Fruit fly (Drosophila melanogaster) whole organism, embryonic: Measurements from ENCODE around the gene CG4942.

Experiments used
- Adf1 ChIP-seq: fragments of 200-800 bp; sonication (Bioruptor generic); IDR thresholded peaks from 2 replicates; pipeline ENCODE4 v1.3.6; 2022; ENCODE audit warnings: missing biosample characterization, missing genetic modification characterization
- Blimp-1 ChIP-seq: fragments of 200-800 bp; sonication (Bioruptor generic); optimal IDR thresholded peaks from 3 replicates; lab custom pipeline; 2018; ENCODE audit warnings: missing biosample characterization, missing genetic modification characterization, mild to moderate bottlenecking, moderate library complexity, missing genetic modification reagents
- CG10209 ChIP-seq: fragments of 200-800 bp; sonication (Bioruptor generic); optimal IDR thresholded peaks from 3 replicates; lab custom pipeline; 2017; ENCODE audit warnings: missing biosample characterization, mild to moderate bottlenecking, missing genetic modification characterization, missing genetic modification reagents
- CG11247 ChIP-seq: fragments of 200-800 bp; sonication (Bioruptor generic); IDR thresholded peaks from 2 replicates; pipeline ENCODE4 v1.3.6; 2022; ENCODE audit warnings: missing biosample characterization, missing genetic modification characterization
- CG13123 ChIP-seq: fragments of 200-800 bp; sonication (Bioruptor generic); optimal IDR thresholded peaks from 2 replicates; lab custom pipeline; 2016; ENCODE audit warnings: missing biosample characterization, missing genetic modification characterization
- CG13775 ChIP-seq: fragments of 200-800 bp; sonication (Bioruptor generic); optimal IDR thresholded peaks from 3 replicates; lab custom pipeline; 2017; ENCODE audit warnings: missing biosample characterization, mild to moderate bottlenecking, missing genetic modification characterization
- CG14441 ChIP-seq: fragments of 200-800 bp; sonication (Bioruptor generic); IDR thresholded peaks from 2 replicates; pipeline ENCODE4 v1.3.6; 2022; ENCODE audit warnings: missing biosample characterization, missing genetic modification characterization
- CG15269 ChIP-seq: fragments of 200-800 bp; sonication (Bioruptor generic); optimal IDR thresholded peaks from 2 replicates; lab custom pipeline; 2018; ENCODE audit warnings: missing biosample characterization, mild to moderate bottlenecking, missing genetic modification characterization, moderate library complexity
- CG1647 ChIP-seq: fragments of 200-800 bp; sonication (Bioruptor generic); optimal IDR thresholded peaks from 3 replicates; lab custom pipeline; 2016; ENCODE audit warnings: missing biosample characterization, missing genetic modification characterization
- CG16815 ChIP-seq: fragments of 200-800 bp; sonication (Bioruptor generic); optimal IDR thresholded peaks from 3 replicates; lab custom pipeline; 2017; ENCODE audit warnings: missing biosample characterization, mild to moderate bottlenecking, missing genetic modification characterization
- CG2712 ChIP-seq: fragments of 200-800 bp; optimal IDR thresholded peaks from 3 replicates; lab custom pipeline; 2019; ENCODE audit warnings: missing biosample characterization, mild to moderate bottlenecking, missing genetic modification characterization, moderate library complexity
- CG33213 ChIP-seq: fragments of 200-800 bp; sonication (Bioruptor generic); optimal IDR thresholded peaks from 3 replicates; lab custom pipeline; 2016; ENCODE audit warnings: missing biosample characterization, missing genetic modification characterization
- CG43689 ChIP-seq: fragments of 200-800 bp; sonication (Bioruptor generic); IDR thresholded peaks from 2 replicates; pipeline ENCODE4 v1.3.6; 2022; ENCODE audit warnings: missing biosample characterization, missing genetic modification characterization
- CG5245 ChIP-seq: fragments of 200-800 bp; sonication (Bioruptor generic); optimal IDR thresholded peaks from 3 replicates; lab custom pipeline; 2016; ENCODE audit warnings: missing biosample characterization, missing genetic modification characterization
- CG6854 ChIP-seq: fragments of 200-800 bp; sonication (Bioruptor generic); optimal IDR thresholded peaks from 3 replicates; lab custom pipeline; 2017; ENCODE audit warnings: missing biosample characterization, mild to moderate bottlenecking, missing genetic modification characterization
- CG7271 ChIP-seq: fragments of 200-800 bp; sonication (Bioruptor generic); optimal IDR thresholded peaks from 2 replicates; lab custom pipeline; 2018; ENCODE audit warnings: missing biosample characterization, mild to moderate bottlenecking, missing genetic modification characterization, moderate library complexity
- CG7357 ChIP-seq: fragments of 200-800 bp; sonication (Bioruptor generic); IDR thresholded peaks from 3 replicates; pipeline ENCODE4 v1.3.6; 2022; ENCODE audit warnings: missing biosample characterization, missing genetic modification characterization
- CG8388 ChIP-seq: fragments of 200-800 bp; sonication (Bioruptor generic); optimal IDR thresholded peaks from 2 replicates; lab custom pipeline; 2019; ENCODE audit warnings: missing biosample characterization, mild to moderate bottlenecking, missing genetic modification characterization, moderate library complexity
- CG9437 ChIP-seq: fragments of 200-800 bp; sonication (Bioruptor generic); optimal IDR thresholded peaks from 2 replicates; lab custom pipeline; 2018; ENCODE audit warnings: missing biosample characterization, mild to moderate bottlenecking, missing genetic modification characterization
- CG9876 ChIP-seq: fragments of 200-800 bp; sonication (Bioruptor generic); optimal IDR thresholded peaks from 2 replicates; lab custom pipeline; 2016; ENCODE audit warnings: missing biosample characterization, missing genetic modification characterization
- CG9932 ChIP-seq: fragments of 200-800 bp; sonication (Bioruptor generic); IDR thresholded peaks from 2 replicates; pipeline ENCODE4 v1.3.6; 2022; ENCODE audit warnings: missing biosample characterization, missing genetic modification characterization
- CrebB ChIP-seq: fragments of 200-800 bp; sonication (Bioruptor generic); optimal IDR thresholded peaks from 3 replicates; lab custom pipeline; 2018; ENCODE audit warnings: missing biosample characterization, mild to moderate bottlenecking, missing genetic modification characterization
- D ChIP-seq, 2 experiments: fragments of 200-800 bp in 1 of 2; fragments of >200 bp in 1 of 2; sonication (Bioruptor generic) in 1 of 2; optimal IDR thresholded peaks; 2 replicates in 1 of 2; 3 replicates in 1 of 2; lab custom pipeline; 2017; ENCODE audit warnings: mild to moderate bottlenecking in 1 of 2, missing biosample characterization in 1 of 2, missing genetic modification characterization in 1 of 2, missing genetic modification reagents in 1 of 2
- Deaf1 ChIP-seq: fragments of 200-800 bp; optimal IDR thresholded peaks from 3 replicates; lab custom pipeline; 2019; ENCODE audit warnings: missing biosample characterization, mild to moderate bottlenecking, missing genetic modification characterization, moderate library complexity
- HLH4C ChIP-seq: fragments of 200-800 bp; sonication (Bioruptor generic); IDR thresholded peaks from 3 replicates; pipeline ENCODE4 v1.3.6; 2022; ENCODE audit warnings: missing biosample characterization, missing genetic modification characterization; ENCODE audit not compliant: partially characterized antibody
- HLHmδ ChIP-seq: fragments of 200-800 bp; sonication (Bioruptor generic); optimal IDR thresholded peaks from 2 replicates; lab custom pipeline; 2018; ENCODE audit warnings: missing biosample characterization, mild to moderate bottlenecking, missing genetic modification characterization, moderate library complexity
- HmgD ChIP-seq: fragments of 200-800 bp; sonication (Bioruptor generic); optimal IDR thresholded peaks from 3 replicates; lab custom pipeline; 2016; ENCODE audit warnings: missing biosample characterization, missing genetic modification characterization
- Hmr ChIP-seq: fragments of 200-800 bp; sonication (Bioruptor generic); optimal IDR thresholded peaks from 3 replicates; lab custom pipeline; 2017; ENCODE audit warnings: mild to moderate bottlenecking, missing biosample characterization, missing genetic modification reagents, missing genetic modification characterization
- Meics ChIP-seq: fragments of 200-800 bp; sonication (Bioruptor generic); optimal IDR thresholded peaks from 2 replicates; lab custom pipeline; 2017; ENCODE audit warnings: missing biosample characterization, mild to moderate bottlenecking, missing genetic modification characterization
- NFAT ChIP-seq: fragments of 200-800 bp; sonication (Bioruptor generic); IDR thresholded peaks from 2 replicates; pipeline ENCODE4 v1.3.6; 2022; ENCODE audit warnings: missing biosample characterization, missing genetic modification characterization
- NfI ChIP-seq: fragments of 200-800 bp; sonication (Bioruptor generic); optimal IDR thresholded peaks from 3 replicates; lab custom pipeline; 2018; ENCODE audit warnings: missing biosample characterization, mild to moderate bottlenecking, missing genetic modification characterization, moderate library complexity
- Opbp ChIP-seq: fragments of 200-800 bp; sonication (Bioruptor generic); IDR thresholded peaks from 3 replicates; pipeline ENCODE4 v1.3.6; 2022; ENCODE audit warnings: missing biosample characterization, missing genetic modification characterization; ENCODE audit not compliant: partially characterized antibody
- Optix ChIP-seq: fragments of 200-800 bp; sonication (Bioruptor generic); IDR thresholded peaks from 3 replicates; pipeline ENCODE4 v1.3.6; 2022; ENCODE audit warnings: missing biosample characterization, missing genetic modification characterization
- Stat92E ChIP-seq, 3 experiments: fragments of >200 bp in 2 of 3; fragments of 200-800 bp in 1 of 3; sonication (Bioruptor generic) in 1 of 3; optimal IDR thresholded peaks; 2 replicates each; lab custom pipeline; 2017 to 2019; ENCODE audit warnings: missing biosample characterization in 3 of 3, missing genetic modification characterization in 3 of 3, mild to moderate bottlenecking in 1 of 3, moderate library complexity in 1 of 3
- bcd ChIP-seq: fragments of 200-800 bp; sonication (Bioruptor generic); optimal IDR thresholded peaks from 2 replicates; lab custom pipeline; 2017; ENCODE audit warnings: missing biosample characterization, mild to moderate bottlenecking, missing genetic modification characterization
- bigmax ChIP-seq: fragments of 200-800 bp; sonication (Bioruptor generic); optimal IDR thresholded peaks from 2 replicates; lab custom pipeline; 2018; ENCODE audit warnings: missing biosample characterization, mild to moderate bottlenecking, missing genetic modification characterization
- bowl ChIP-seq: fragments of 200-800 bp; sonication (Bioruptor generic); IDR thresholded peaks from 2 replicates; pipeline ENCODE4 v1.3.6; 2022; ENCODE audit warnings: missing biosample characterization, missing genetic modification characterization
- dan ChIP-seq: fragments of 200-800 bp; sonication (Bioruptor generic); IDR thresholded peaks from 2 replicates; pipeline ENCODE4 v1.3.6; 2022; ENCODE audit warnings: missing biosample characterization, missing genetic modification characterization
- gcm2 ChIP-seq: fragments of 200-800 bp; sonication (Bioruptor generic); optimal IDR thresholded peaks from 2 replicates; lab custom pipeline; 2016; ENCODE audit warnings: missing biosample characterization, missing genetic modification characterization
- insv ChIP-seq, 2 experiments: fragments of 200-800 bp; sonication (Bioruptor generic); optimal IDR thresholded peaks; 3 replicates each; lab custom pipeline; 2016 to 2018; ENCODE audit warnings: missing biosample characterization in 2 of 2, missing genetic modification characterization in 2 of 2
- lilli ChIP-seq: fragments of 200-800 bp; sonication (Bioruptor generic); optimal IDR thresholded peaks from 3 replicates; lab custom pipeline; 2016; ENCODE audit warnings: missing biosample characterization, missing genetic modification characterization
- oc ChIP-seq: fragments of 200-800 bp; sonication (Bioruptor generic); optimal IDR thresholded peaks from 2 replicates; lab custom pipeline; 2018; ENCODE audit warnings: missing biosample characterization, mild to moderate bottlenecking, missing genetic modification characterization, moderate library complexity
- pita ChIP-seq: fragments of 200-800 bp; sonication (Bioruptor generic); optimal IDR thresholded peaks from 2 replicates; lab custom pipeline; 2017; ENCODE audit warnings: missing biosample characterization, mild to moderate bottlenecking, missing genetic modification characterization
- psq ChIP-seq: fragments of 200-800 bp; sonication (Bioruptor generic); optimal IDR thresholded peaks from 2 replicates; lab custom pipeline; 2017; ENCODE audit warnings: missing biosample characterization, missing genetic modification characterization
- so ChIP-seq: fragments of 200-800 bp; sonication (Bioruptor generic); IDR thresholded peaks from 3 replicates; pipeline ENCODE4 v1.3.6; 2022; ENCODE audit warnings: missing biosample characterization, missing genetic modification characterization
- tna ChIP-seq: fragments of 200-800 bp; sonication (Bioruptor generic); IDR thresholded peaks from 2 replicates; pipeline ENCODE4 v1.3.6; 2022; ENCODE audit warnings: missing biosample characterization, missing genetic modification characterization; ENCODE audit not compliant: partially characterized antibody
- trh ChIP-seq: fragments of 200-800 bp; sonication (Bioruptor generic); optimal IDR thresholded peaks from 2 replicates; lab custom pipeline; 2016; ENCODE audit warnings: missing biosample characterization, missing genetic modification characterization
- wdn ChIP-seq: fragments of 200-800 bp; sonication (Bioruptor generic); IDR thresholded peaks from 2 replicates; pipeline ENCODE4 v1.3.6; 2022; ENCODE audit warnings: missing biosample characterization, missing genetic modification characterization

The CG4942 gene

dm6 chr3L:9057429-9058088 is 15.3 kb upstream of the CG4942 start (continued):
- TF ChIP-seq HmgD (GFP tag; lab: Kevin White, UChicago), result no peak
- TF ChIP-seq psq (GFP tag; lab: Kevin White, UChicago), result peak; percentile 61
- TF ChIP-seq CG16815 (GFP tag; lab: Kevin White, UChicago), result peak; percentile 82
- TF ChIP-seq Deaf1 (tag; lab: Kevin White, UChicago), result peak; percentile 78
- TF ChIP-seq gcm2 (GFP tag; lab: Kevin White, UChicago), result peak; percentile 63
- TF ChIP-seq pita (GFP tag; lab: Kevin White, UChicago), result no peak
- TF ChIP-seq Meics, result peak; percentile 93
- peak; percentile 88 for TF ChIP-seq CrebB (tag; lab: Kevin White, UChicago)
- TF ChIP-seq Stat92E (GFP tag; optimal IDR thresholded peaks at IDR 0.05; lab: Kevin White, UChicago), result peak in 1 of 3 experiments; percentile 72
- TF ChIP-seq D (optimal IDR thresholded peaks at IDR 0.05; lab: Kevin White, UChicago), result no peak
- peak; percentile 84 for TF ChIP-seq D (GFP tag; optimal IDR thresholded peaks at IDR 0.05; lab: Kevin White, UChicago)
- peak; percentile 74; the same call in 2 of the 3 replicates for TF ChIP-seq Optix
- no peak for TF ChIP-seq CG7271 (tag; lab: Kevin White, UChicago)
- TF ChIP-seq CG1647 (GFP tag; lab: Kevin White, UChicago), result peak; percentile 74
- peak; percentile 76 for TF ChIP-seq CG13123
- peak; percentile 77; the same call in 1 of the 2 replicates for TF ChIP-seq NFAT (GFP tag; lab: Robert Waterston, UW)
- peak; percentile 94 for TF ChIP-seq CG9932 (GFP tag; lab: Robert Waterston, UW)
- TF ChIP-seq CG14441 (GFP tag; lab: Robert Waterston, UW), result peak; percentile 79
- peak; percentile 90 for TF ChIP-seq CG10209 (GFP tag; lab: Kevin White, UChicago)
- peak; percentile 80 for TF ChIP-seq CG11247 (GFP tag; lab: Robert Waterston, UW)
- peak; percentile 85 for TF ChIP-seq CG6854 (GFP tag; lab: Kevin White, UChicago)
- TF ChIP-seq oc (tag; lab: Kevin White, UChicago), result peak; percentile 80
- TF ChIP-seq NfI (GFP tag; lab: Kevin White, UChicago), result peak; percentile 89
- TF ChIP-seq HLHmδ (GFP tag; lab: Kevin White, UChicago), result no peak
- peak; percentile 94 for TF ChIP-seq CG2712 (tag; lab: Kevin White, UChicago)
- TF ChIP-seq CG15269 (tag; lab: Kevin White, UChicago), result peak; percentile 90
- TF ChIP-seq Hmr, result peak; percentile 96
- peak; percentile 83 for TF ChIP-seq CG5245 (GFP tag; lab: Kevin White, UChicago)
- TF ChIP-seq so (GFP tag; lab: Robert Waterston, UW), result peak; percentile 87
- TF ChIP-seq dan, result no peak
- TF ChIP-seq Blimp-1 (GFP tag; lab: Kevin White, UChicago), result peak; percentile 89
- no peak for TF ChIP-seq tna (GFP tag; lab: Robert Waterston, UW)
- TF ChIP-seq bowl, result no peak
- peak; percentile 85 for TF ChIP-seq wdn (GFP tag; lab: Robert Waterston, UW)
- no peak for TF ChIP-seq bigmax (GFP tag; lab: Kevin White, UChicago)
- TF ChIP-seq CG43689 (GFP tag; lab: Robert Waterston, UW), result peak; percentile 62; the same call in 1 of the 2 replicates
- TF ChIP-seq Opbp (GFP tag; lab: Robert Waterston, UW), result no peak
- TF ChIP-seq trh (GFP tag; lab: Kevin White, UChicago), result peak; percentile 42
- peak; percentile 88 for TF ChIP-seq CG13775 (GFP tag; lab: Kevin White, UChicago)
- TF ChIP-seq HLH4C (GFP tag; lab: Robert Waterston, UW), result no peak
- peak; percentile 90 for TF ChIP-seq CG8388 (GFP tag; lab: Kevin White, UChicago)
- peak; percentile 79 for TF ChIP-seq CG7357
- peak; percentile 82 for TF ChIP-seq lilli
- peak; percentile 14 for TF ChIP-seq CG33213 (GFP tag; lab: Kevin White, UChicago)
- no peak for TF ChIP-seq CG9876 (GFP tag; lab: Kevin White, UChicago)
- peak; percentile 90 for TF ChIP-seq CG9437 (GFP tag; lab: Kevin White, UChicago)
- peak in 1 of 2 experiments; percentile 60 for TF ChIP-seq insv (GFP tag; optimal IDR thresholded peaks at IDR 0.05; lab: Kevin White, UChicago)
- peak; percentile 93 for TF ChIP-seq Adf1
- TF ChIP-seq bcd (GFP tag; lab: Kevin White, UChicago), result peak; percentile 91
